Fruit fly (Drosophila melanogaster) whole organism, embryonic: ENCODE data around the gene Sbf.

Experiments used
- Adf1 ChIP-seq: fragments of 200-800 bp; sonication (Bioruptor generic); IDR thresholded peaks from 2 replicates; pipeline ENCODE4 v1.3.6; 2022; ENCODE audit warnings: missing biosample characterization, missing genetic modification characterization
- Bteb2 ChIP-seq: fragments of 200-800 bp; sonication (Bioruptor generic); optimal IDR thresholded peaks from 2 replicates; lab custom pipeline; 2016; ENCODE audit warnings: missing biosample characterization, missing genetic modification characterization
- CG10147 ChIP-seq: fragments of 200-800 bp; sonication (Bioruptor generic); optimal IDR thresholded peaks from 2 replicates; lab custom pipeline; 2019; ENCODE audit warnings: missing biosample characterization, mild to moderate bottlenecking, missing genetic modification characterization, moderate library complexity
- CG10366 ChIP-seq: fragments of 200-800 bp; sonication (Bioruptor generic); IDR thresholded peaks from 2 replicates; pipeline ENCODE4 v1.3.6; 2022; ENCODE audit warnings: missing biosample characterization, missing genetic modification characterization
- CG10979 ChIP-seq: fragments of 200-800 bp; sonication (Bioruptor generic); optimal IDR thresholded peaks from 2 replicates; lab custom pipeline; 2018; ENCODE audit warnings: missing biosample characterization, mild to moderate bottlenecking, missing genetic modification characterization, moderate library complexity
- CG12071 ChIP-seq: fragments of 200-800 bp; sonication (Bioruptor generic); optimal IDR thresholded peaks from 3 replicates; lab custom pipeline; 2018; ENCODE audit warnings: missing biosample characterization, mild to moderate bottlenecking, missing genetic modification characterization
- CG12155 ChIP-seq: fragments of 200-800 bp; sonication (Bioruptor generic); optimal IDR thresholded peaks from 3 replicates; lab custom pipeline; 2016; ENCODE audit warnings: missing biosample characterization, missing genetic modification characterization
- CG12299 ChIP-seq: fragments of 200-800 bp; sonication (Bioruptor generic); optimal IDR thresholded peaks from 2 replicates; lab custom pipeline; 2018; ENCODE audit warnings: missing biosample characterization, mild to moderate bottlenecking, missing genetic modification characterization
- CG12744 ChIP-seq: fragments of 200-800 bp; sonication (Bioruptor generic); optimal IDR thresholded peaks from 2 replicates; lab custom pipeline; 2016; ENCODE audit warnings: missing biosample characterization, missing genetic modification characterization
- CG13424 ChIP-seq: fragments of 200-800 bp; sonication (Bioruptor generic); optimal IDR thresholded peaks from 2 replicates; lab custom pipeline; 2019; ENCODE audit warnings: missing biosample characterization, mild to moderate bottlenecking, missing genetic modification characterization, moderate library complexity
- CG13894 ChIP-seq: fragments of 200-800 bp; sonication (Bioruptor generic); optimal IDR thresholded peaks from 3 replicates; lab custom pipeline; 2018; ENCODE audit warnings: missing biosample characterization, mild to moderate bottlenecking, missing genetic modification characterization, moderate library complexity
- CG15696 ChIP-seq: fragments of 200-800 bp; sonication (Bioruptor generic); optimal IDR thresholded peaks from 2 replicates; lab custom pipeline; 2019; ENCODE audit warnings: missing biosample characterization, mild to moderate bottlenecking, missing genetic modification characterization, moderate library complexity
- CG17359 ChIP-seq: fragments of 200-800 bp; sonication (Bioruptor generic); optimal IDR thresholded peaks from 3 replicates; lab custom pipeline; 2018; ENCODE audit warnings: missing biosample characterization, mild to moderate bottlenecking, missing genetic modification characterization, moderate library complexity
- CG2120 ChIP-seq: fragments of 200-800 bp; sonication (Bioruptor generic); optimal IDR thresholded peaks from 3 replicates; lab custom pipeline; 2016; ENCODE audit warnings: missing biosample characterization, missing genetic modification characterization
- CG2199 ChIP-seq: fragments of 200-800 bp; sonication (Bioruptor generic); IDR thresholded peaks from 3 replicates; pipeline ENCODE4 v1.3.6; 2022; ENCODE audit warnings: missing biosample characterization, missing genetic modification characterization
- CG2678 ChIP-seq: fragments of 200-800 bp; sonication (Bioruptor generic); optimal IDR thresholded peaks from 3 replicates; lab custom pipeline; 2019; ENCODE audit warnings: missing biosample characterization, mild to moderate bottlenecking, missing genetic modification characterization, moderate library complexity
- CG32767 ChIP-seq: fragments of 200-800 bp; sonication (Bioruptor generic); IDR thresholded peaks from 2 replicates; pipeline ENCODE4 v1.3.6; 2022; ENCODE audit warnings: missing biosample characterization, missing genetic modification characterization
- CG4328 ChIP-seq: fragments of 200-800 bp; sonication (Bioruptor generic); optimal IDR thresholded peaks from 3 replicates; lab custom pipeline; 2017; ENCODE audit warnings: missing biosample characterization, missing genetic modification reagents, missing genetic modification characterization
- CG4820 ChIP-seq: fragments of 200-800 bp; sonication (Bioruptor generic); optimal IDR thresholded peaks from 3 replicates; lab custom pipeline; 2016; ENCODE audit warnings: missing biosample characterization, missing genetic modification characterization
- CG7839 ChIP-seq: fragments of 200-800 bp; sonication (Bioruptor generic); optimal IDR thresholded peaks from 3 replicates; lab custom pipeline; 2018; ENCODE audit warnings: missing biosample characterization, mild to moderate bottlenecking, missing genetic modification characterization, moderate library complexity
- CG8290 ChIP-seq, 3 experiments: fragments of 200-800 bp; sonication (Bioruptor generic); optimal IDR thresholded peaks; 2 replicates each; lab custom pipeline; 2016 to 2019; ENCODE audit warnings: missing biosample characterization in 3 of 3, missing genetic modification characterization in 3 of 3, mild to moderate bottlenecking in 2 of 3, moderate library complexity in 1 of 3
- Dbx ChIP-seq: fragments of 200-800 bp; sonication (Bioruptor generic); IDR thresholded peaks from 3 replicates; pipeline ENCODE4 v1.3.6; 2022; ENCODE audit warnings: missing biosample characterization, missing genetic modification characterization
- Dll ChIP-seq: fragments of 200-800 bp; sonication (Bioruptor generic); IDR thresholded peaks from 4 replicates; pipeline ENCODE4 v1.3.6; 2022; ENCODE audit warnings: missing biosample characterization, missing genetic modification characterization; ENCODE audit not compliant: partially characterized antibody
- Drgx ChIP-seq: fragments of 200-800 bp; sonication (Bioruptor generic); IDR thresholded peaks from 2 replicates; pipeline ENCODE4 v1.3.6; 2022; ENCODE audit warnings: missing biosample characterization, missing genetic modification characterization
- Hand ChIP-seq: fragments of 200-800 bp; sonication (Bioruptor generic); optimal IDR thresholded peaks from 2 replicates; lab custom pipeline; 2017; ENCODE audit warnings: mild to moderate bottlenecking, missing biosample characterization, missing genetic modification reagents, missing genetic modification characterization
- Hey ChIP-seq: fragments of 200-800 bp; sonication (Bioruptor generic); optimal IDR thresholded peaks from 3 replicates; lab custom pipeline; 2018; ENCODE audit warnings: missing biosample characterization, mild to moderate bottlenecking, missing genetic modification characterization
- Oli ChIP-seq: fragments of 200-800 bp; sonication (Bioruptor generic); optimal IDR thresholded peaks from 2 replicates; lab custom pipeline; 2018; ENCODE audit warnings: missing biosample characterization, mild to moderate bottlenecking, missing genetic modification characterization, moderate library complexity
- Pdp1 ChIP-seq, 2 experiments: fragments of 200-800 bp; sonication (Bioruptor generic); optimal IDR thresholded peaks; 3 replicates each; lab custom pipeline; 2016; ENCODE audit warnings: missing biosample characterization in 2 of 2, missing genetic modification characterization in 2 of 2, mild to moderate bottlenecking in 1 of 2, moderate library complexity in 1 of 2
- TFAM ChIP-seq: fragments of 200-800 bp; sonication (Bioruptor generic); optimal IDR thresholded peaks from 2 replicates; lab custom pipeline; 2017; ENCODE audit warnings: missing biosample characterization, missing genetic modification characterization, inconsistent platforms
- abd-A ChIP-seq: fragments of 200-800 bp; sonication (Bioruptor generic); optimal IDR thresholded peaks from 3 replicates; lab custom pipeline; 2019; ENCODE audit warnings: missing biosample characterization, mild to moderate bottlenecking, missing genetic modification characterization, moderate library complexity
- btn ChIP-seq: fragments of 200-800 bp; sonication (Bioruptor generic); optimal IDR thresholded peaks from 2 replicates; lab custom pipeline; 2016; ENCODE audit warnings: missing biosample characterization, missing genetic modification characterization
- cwo ChIP-seq: fragments of 200-800 bp; sonication (Bioruptor generic); optimal IDR thresholded peaks from 3 replicates; lab custom pipeline; 2017; ENCODE audit warnings: missing biosample characterization, missing genetic modification characterization, mild to moderate bottlenecking, moderate library complexity, missing genetic modification reagents
- da ChIP-seq: fragments of 200-800 bp; sonication (Bioruptor generic); optimal IDR thresholded peaks from 2 replicates; lab custom pipeline; 2016; ENCODE audit warnings: missing biosample characterization, missing genetic modification characterization
- dmrt11E ChIP-seq: fragments of 200-800 bp; sonication (Bioruptor generic); optimal IDR thresholded peaks from 3 replicates; lab custom pipeline; 2018; ENCODE audit warnings: missing biosample characterization, mild to moderate bottlenecking, missing genetic modification characterization, moderate library complexity
- ewg ChIP-seq: fragments of 200-800 bp; sonication (Bioruptor generic); optimal IDR thresholded peaks from 3 replicates; lab custom pipeline; 2017; ENCODE audit warnings: mild to moderate bottlenecking, missing biosample characterization, missing genetic modification reagents, missing genetic modification characterization
- fd96Cb ChIP-seq: fragments of 200-800 bp; sonication (Bioruptor generic); optimal IDR thresholded peaks from 2 replicates; lab custom pipeline; 2018; ENCODE audit warnings: missing biosample characterization, mild to moderate bottlenecking, missing genetic modification characterization, moderate library complexity
- gem ChIP-seq: fragments of 200-800 bp; sonication (Bioruptor generic); optimal IDR thresholded peaks from 2 replicates; lab custom pipeline; 2019; ENCODE audit warnings: missing biosample characterization, mild to moderate bottlenecking, missing genetic modification characterization, moderate library complexity
- h ChIP-seq: fragments of >200 bp; optimal IDR thresholded peaks from 2 replicates; lab custom pipeline; 2017
- lbe ChIP-seq: fragments of 200-800 bp; sonication (Bioruptor generic); optimal IDR thresholded peaks from 2 replicates; lab custom pipeline; 2016; ENCODE audit warnings: missing biosample characterization, mild to moderate bottlenecking, missing genetic modification characterization
- lov ChIP-seq, 2 experiments: fragments of 200-800 bp in 1 of 2; fragments of >200 bp in 1 of 2; sonication (Bioruptor generic) in 1 of 2; IDR thresholded peaks in 1 of 2; optimal IDR thresholded peaks in 1 of 2; 2 replicates in 1 of 2; 3 replicates in 1 of 2; pipeline versions ENCODE4 v1.3.6 to Lab custom; 2017 to 2022; ENCODE audit warnings: missing biosample characterization in 1 of 2, missing genetic modification characterization in 1 of 2
- mirr ChIP-seq: fragments of 200-800 bp; sonication (Bioruptor generic); optimal IDR thresholded peaks from 3 replicates; lab custom pipeline; 2018; ENCODE audit warnings: missing biosample characterization, mild to moderate bottlenecking, missing genetic modification characterization
- otp ChIP-seq: fragments of 200-800 bp; sonication (Bioruptor generic); IDR thresholded peaks from 3 replicates; pipeline ENCODE4, ENCODE4 v1.3.6; 2022; ENCODE audit warnings: missing biosample characterization, missing genetic modification characterization
- psq ChIP-seq: fragments of 200-800 bp; sonication (Bioruptor generic); optimal IDR thresholded peaks from 2 replicates; lab custom pipeline; 2017; ENCODE audit warnings: missing biosample characterization, missing genetic modification characterization
- salm ChIP-seq: fragments of 200-800 bp; sonication (Bioruptor generic); optimal IDR thresholded peaks from 2 replicates; lab custom pipeline; 2018; ENCODE audit warnings: missing biosample characterization, mild to moderate bottlenecking, missing genetic modification characterization
- sob ChIP-seq: fragments of 200-800 bp; sonication (Bioruptor generic); IDR thresholded peaks from 2 replicates; pipeline ENCODE4 v1.3.6; 2022; ENCODE audit warnings: missing biosample characterization, missing genetic modification characterization
- twi ChIP-seq: fragments of 200-800 bp; optimal IDR thresholded peaks from 2 replicates; lab custom pipeline; 2019; ENCODE audit warnings: missing biosample characterization, mild to moderate bottlenecking, missing genetic modification characterization, moderate library complexity

Sbf gene

dm6 chr3R:11778012-11778865, 18.5 kb downstream of the Sbf start (continued):
- peak; percentile 60 for TF ChIP-seq mirr (GFP tag; lab: Kevin White, UChicago)
- TF ChIP-seq da (GFP tag; lab: Kevin White, UChicago), result peak; percentile 49
- peak; percentile 81 for TF ChIP-seq CG13424
- TF ChIP-seq CG4820 (GFP tag; lab: Kevin White, UChicago), result peak; percentile 58
- TF ChIP-seq Bteb2 (GFP tag; lab: Kevin White, UChicago), result peak; percentile 23
- TF ChIP-seq ewg (GFP tag; lab: Kevin White, UChicago), result peak; percentile 57
- peak; percentile 38 for TF ChIP-seq Hey (tag; lab: Kevin White, UChicago)
- peak; percentile 62 for TF ChIP-seq CG12155 (GFP tag; lab: Kevin White, UChicago)
- no peak for TF ChIP-seq salm
- peak; percentile 40 for TF ChIP-seq fd96Cb (tag; lab: Kevin White, UChicago)
- peak; percentile 71 for TF ChIP-seq CG15696
- peak; percentile 36 for TF ChIP-seq CG10147
- TF ChIP-seq, all 482 proteins: peak for 343

- TF ChIP-seq CG13894, result peak; percentile 20
- TF ChIP-seq CG12744 (GFP tag; lab: Kevin White, UChicago), result peak; percentile 10
- TF ChIP-seq lbe (GFP tag; lab: Kevin White, UChicago), result peak; percentile 13
- TF ChIP-seq twi (tag; lab: Kevin White, UChicago), result peak; percentile 82
- peak; percentile 19; the same call in 1 of the 2 replicates for TF ChIP-seq Drgx (GFP tag; lab: Robert Waterston, UW)
- TF ChIP-seq Adf1 (GFP tag; lab: Robert Waterston, UW), result peak; percentile 92
- TF ChIP-seq CG2199 (GFP tag; lab: Robert Waterston, UW), result peak; percentile 65; the same call in 2 of the 3 replicates
- no peak for TF ChIP-seq CG2678 (tag; lab: Kevin White, UChicago)
- TF ChIP-seq Pdp1 (GFP tag; optimal IDR thresholded peaks at IDR 0.05; lab: Kevin White, UChicago), result peak in 1 of 2 experiments; percentile 23
- peak; percentile 29 for TF ChIP-seq gem (tag; lab: Kevin White, UChicago)
- TF ChIP-seq CG10366 (GFP tag; lab: Robert Waterston, UW), result no peak
- peak; percentile 68 for TF ChIP-seq abd-A
- TF ChIP-seq CG4328 (GFP tag; lab: Kevin White, UChicago), result no peak
- TF ChIP-seq Dll (GFP tag; lab: Robert Waterston, UW), result 0 out of 4 replicates have a peak, but pooled peaks have one; percentile 43
- no peak for TF ChIP-seq psq (GFP tag; lab: Kevin White, UChicago)
- TF ChIP-seq dmrt11E (tag; lab: Kevin White, UChicago), result no peak
- no peak for TF ChIP-seq cwo (GFP tag; lab: Kevin White, UChicago)
- peak; percentile 27; the same call in 1 of the 2 replicates for TF ChIP-seq sob
- TF ChIP-seq CG7839, result peak; percentile 10
- peak; percentile 6 for TF ChIP-seq CG2120 (GFP tag; lab: Kevin White, UChicago)
- no peak for TF ChIP-seq lov (optimal IDR thresholded peaks at IDR 0.05; lab: Kevin White, UChicago)
- 0 out of 3 replicates have a peak, but pooled peaks have one; percentile 24 for TF ChIP-seq lov (GFP tag; IDR thresholded peaks at IDR 0.05; lab: Robert Waterston, UW)
- TF ChIP-seq TFAM, result no peak
- TF ChIP-seq otp (GFP tag; lab: Robert Waterston, UW), result peak; percentile 21; the same call in 1 of the 3 replicates
- peak; percentile 9 for TF ChIP-seq CG10979 (tag; lab: Kevin White, UChicago)
- TF ChIP-seq h, result no peak
- TF ChIP-seq btn (GFP tag; lab: Kevin White, UChicago), result peak; percentile 4
- no peak for TF ChIP-seq Hand (GFP tag; lab: Kevin White, UChicago)
- no peak for TF ChIP-seq Oli
- TF ChIP-seq CG8290 (GFP tag; optimal IDR thresholded peaks at IDR 0.05; lab: Kevin White, UChicago), result no peak
- TF ChIP-seq CG8290 (tag; optimal IDR thresholded peaks at IDR 0.05; lab: Kevin White, UChicago), result peak in 1 of 2 experiments; percentile 29
- no peak for TF ChIP-seq CG12299 (tag; lab: Kevin White, UChicago)
- peak; percentile 8 for TF ChIP-seq CG17359 (tag; lab: Kevin White, UChicago)
- peak; percentile 4 for TF ChIP-seq CG12071 (GFP tag; lab: Kevin White, UChicago)
- TF ChIP-seq Dbx (GFP tag; lab: Robert Waterston, UW), result no peak
- peak; percentile 68; the same call in 1 of the 2 replicates for TF ChIP-seq CG32767
Observed at dm6 chr3R:11777058-11777457, 19.7 kb downstream of the Sbf start.
